Worm (Caenorhabditis elegans): ENCODE results near the gene cyp-35A5.

ce11 chrV:3903424-3903823 is 32.7 kb upstream of the cyp-35A5 start:
- TF ChIP-seq unc-39 (tag; optimal IDR thresholded peaks at IDR 0.05) (no peak), lsy-2 (tag; optimal IDR thresholded peaks at IDR 0.05) (no peak), nhr-28 (tag; optimal IDR thresholded peaks at IDR 0.05) (no peak), nhr-12 (tag; optimal IDR thresholded peaks at IDR 0.05) (no peak), elt-3 (tag; optimal IDR thresholded peaks at IDR 0.05) (no peak), bed-3 (GFP tag; optimal IDR thresholded peaks at IDR 0.05) (no peak), flh-1 (GFP tag; optimal IDR thresholded peaks at IDR 0.05) (no peak), ceh-39 (tag; optimal IDR thresholded peaks at IDR 0.05) (no peak), ztf-11 (tag; optimal IDR thresholded peaks at IDR 0.05) (no peak), ces-1 (GFP tag; optimal IDR thresholded peaks at IDR 0.05) (no peak), ham-2 (GFP tag; optimal IDR thresholded peaks at IDR 0.05) (no peak), pha-4 (tag; optimal IDR thresholded peaks at IDR 0.05) (no peak), nhr-237 (tag; optimal IDR thresholded peaks at IDR 0.05) (no peak)
